Worm (Caenorhabditis elegans): ENCODE data around the gene T05D4.5.

- TF ChIP-seq nhr-11 (tag; optimal IDR thresholded peaks at IDR 0.05) (no peak), rnt-1 (tag; optimal IDR thresholded peaks at IDR 0.05) (no peak), ceh-19 (GFP tag; optimal IDR thresholded peaks at IDR 0.05) (no peak), ttx-3 (tag; optimal IDR thresholded peaks at IDR 0.05) (no peak), nfya-1 (tag; optimal IDR thresholded peaks at IDR 0.05) (no peak)
Observed at ce11 chrIII:13621717-13622116, 41.1 kb downstream of the T05D4.5 start.

All from whole organism, late embryonic.